Worm (Caenorhabditis elegans) whole organism, L2 larva: ENCODE results near the gene clec-80.
"Not testable (repeated sequence)": the region's sequence is repeated elsewhere in the genome, so short reads cannot be mapped to it uniquely, and the experiment has no call there.

Source experiments
- C34F6.9 ChIP-seq: fragments of 150-350 bp; optimal IDR thresholded peaks from 2 replicates; lab custom pipeline; 2014; ENCODE audit warnings: missing biosample characterization, missing genetic modification characterization
- F13H6.1 ChIP-seq: sonication (generic microtip); optimal IDR thresholded peaks from 2 replicates; lab custom pipeline; 2016; ENCODE audit warnings: missing genetic modification characterization, missing compliant biosample characterization
- R02D3.7 ChIP-seq: fragments of 150-350 bp; optimal IDR thresholded peaks from 2 replicates; lab custom pipeline; 2014; ENCODE audit warnings: missing biosample characterization, missing genetic modification characterization
- Y55F3AM.14 ChIP-seq: fragments of 200-800 bp; sonication (Bioruptor generic); optimal IDR thresholded peaks from 2 replicates; lab custom pipeline; 2018; ENCODE audit warnings: mild to moderate bottlenecking, missing genetic modification characterization, missing compliant biosample characterization
- ZK546.5 ChIP-seq: sonication (generic microtip); optimal IDR thresholded peaks from 2 replicates; lab custom pipeline; 2017; ENCODE audit warnings: missing biosample characterization, missing genetic modification characterization
- alr-1 ChIP-seq: fragments of 150-350 bp; optimal IDR thresholded peaks from 2 replicates; lab custom pipeline; 2014; ENCODE audit warnings: missing biosample characterization, missing genetic modification characterization
- ama-1 ChIP-seq: fragments of 150-350 bp; optimal IDR thresholded peaks from 2 replicates; lab custom pipeline; 2018; ENCODE audit warnings: inconsistent platforms
- ceh-16 ChIP-seq: fragments of 150-350 bp; optimal IDR thresholded peaks from 2 replicates; lab custom pipeline; 2014; ENCODE audit warnings: missing biosample characterization, missing genetic modification characterization
- crh-2 ChIP-seq: sonication (generic microtip); optimal IDR thresholded peaks from 2 replicates; lab custom pipeline; 2017; ENCODE audit warnings: missing biosample characterization, missing genetic modification characterization
- dmd-4 ChIP-seq: sonication (generic microtip); optimal IDR thresholded peaks from 2 replicates; lab custom pipeline; 2017; ENCODE audit warnings: missing biosample characterization, missing genetic modification characterization
- egl-27 ChIP-seq: sonication (generic microtip); optimal IDR thresholded peaks from 3 replicates; lab custom pipeline; 2017; ENCODE audit warnings: missing biosample characterization, missing genetic modification reagents, missing genetic modification characterization
- elt-1 ChIP-seq: fragments of 150-350 bp; optimal IDR thresholded peaks from 2 replicates; lab custom pipeline; 2014; ENCODE audit warnings: missing biosample characterization, missing genetic modification characterization
- elt-3 ChIP-seq: sonication (generic microtip); optimal IDR thresholded peaks from 2 replicates; lab custom pipeline; 2017; ENCODE audit warnings: missing biosample characterization, missing genetic modification characterization
- fos-1 ChIP-seq: fragments of 150-350 bp; optimal IDR thresholded peaks from 2 replicates; lab custom pipeline; 2014; ENCODE audit warnings: missing biosample characterization, missing genetic modification characterization
- gmeb-1 ChIP-seq: fragments of 150-350 bp; optimal IDR thresholded peaks from 2 replicates; lab custom pipeline; 2014; ENCODE audit warnings: missing biosample characterization, missing genetic modification characterization
- lin-13 ChIP-seq: fragments of 150-350 bp; optimal IDR thresholded peaks from 2 replicates; lab custom pipeline; 2014; ENCODE audit warnings: missing biosample characterization, missing genetic modification reagents, missing genetic modification characterization
- lsy-2 ChIP-seq, 2 experiments: fragments of 150-350 bp in 1 of 2; sonication (generic microtip) in 1 of 2; optimal IDR thresholded peaks; 2 replicates each; lab custom pipeline; 2014 to 2017; ENCODE audit warnings: missing biosample characterization in 2 of 2, missing genetic modification characterization in 2 of 2
- mab-5 ChIP-seq: fragments of 150-350 bp; optimal IDR thresholded peaks from 2 replicates; lab custom pipeline; 2014; ENCODE audit warnings: missing biosample characterization, missing genetic modification characterization
- mbf-1 ChIP-seq: sonication (generic microtip); optimal IDR thresholded peaks from 2 replicates; lab custom pipeline; 2017; ENCODE audit warnings: missing biosample characterization, missing genetic modification characterization
- mdl-1 ChIP-seq, 2 experiments: fragments of 150-350 bp in 1 of 2; sonication (generic microtip) in 1 of 2; optimal IDR thresholded peaks; 2 replicates each; lab custom pipeline; 2017; ENCODE audit warnings: missing biosample characterization in 2 of 2, missing genetic modification characterization in 2 of 2
- nhr-10 ChIP-seq: sonication (generic microtip); optimal IDR thresholded peaks from 2 replicates; lab custom pipeline; 2017; ENCODE audit warnings: missing biosample characterization, missing genetic modification characterization
- nhr-11 ChIP-seq: fragments of 150-350 bp; optimal IDR thresholded peaks from 2 replicates; lab custom pipeline; 2014; ENCODE audit warnings: missing biosample characterization, missing genetic modification characterization
- nhr-12 ChIP-seq: fragments of 150-350 bp; optimal IDR thresholded peaks from 2 replicates; lab custom pipeline; 2014; ENCODE audit warnings: missing biosample characterization, missing genetic modification characterization
- nhr-129 ChIP-seq: fragments of 150-350 bp; optimal IDR thresholded peaks from 2 replicates; lab custom pipeline; 2014; ENCODE audit warnings: missing biosample characterization, missing genetic modification characterization
- nhr-21 ChIP-seq: fragments of 150-350 bp; optimal IDR thresholded peaks from 2 replicates; lab custom pipeline; 2014; ENCODE audit warnings: missing biosample characterization, missing genetic modification characterization
- nhr-23 ChIP-seq: fragments of 150-350 bp; optimal IDR thresholded peaks from 2 replicates; lab custom pipeline; 2014; ENCODE audit warnings: missing biosample characterization, missing genetic modification reagents, missing genetic modification characterization
- nhr-25 ChIP-seq: fragments of 150-350 bp; sonication (generic microtip); optimal IDR thresholded peaks from 3 replicates; lab custom pipeline; 2014; ENCODE audit warnings: missing biosample characterization, missing genetic modification characterization
- nhr-6 ChIP-seq: fragments of 150-350 bp; optimal IDR thresholded peaks from 2 replicates; lab custom pipeline; 2014; ENCODE audit warnings: missing biosample characterization, missing genetic modification characterization
- nhr-77 ChIP-seq: fragments of 150-350 bp; optimal IDR thresholded peaks from 2 replicates; lab custom pipeline; 2014; ENCODE audit warnings: missing biosample characterization, missing genetic modification characterization
- peb-1 ChIP-seq: fragments of 150-350 bp; optimal IDR thresholded peaks from 2 replicates; lab custom pipeline; 2014; ENCODE audit warnings: missing biosample characterization, missing genetic modification characterization
- sem-4 ChIP-seq: fragments of 150-350 bp; optimal IDR thresholded peaks from 2 replicates; lab custom pipeline; 2014; ENCODE audit warnings: missing biosample characterization, missing genetic modification reagents, missing genetic modification characterization
- skn-1 ChIP-seq: sonication (generic microtip); optimal IDR thresholded peaks from 2 replicates; lab custom pipeline; 2017; ENCODE audit warnings: missing biosample characterization, missing genetic modification characterization
- sma-3 ChIP-seq: sonication (generic microtip); optimal IDR thresholded peaks from 2 replicates; lab custom pipeline; 2016; ENCODE audit warnings: missing genetic modification reagents, missing genetic modification characterization, missing compliant biosample characterization
- sma-9 ChIP-seq, 2 experiments: fragments of 150-350 bp in 1 of 2; sonication (generic microtip) in 1 of 2; optimal IDR thresholded peaks; 2 replicates each; lab custom pipeline; 2014 to 2016; ENCODE audit warnings: missing genetic modification characterization in 2 of 2, mild to moderate bottlenecking in 1 of 2, missing biosample characterization in 1 of 2, missing compliant biosample characterization in 1 of 2, missing genetic modification reagents in 1 of 2, moderate library complexity in 1 of 2
- snpc-4 ChIP-seq: fragments of 150-350 bp; optimal IDR thresholded peaks from 2 replicates; lab custom pipeline; 2014; ENCODE audit warnings: missing biosample characterization, missing genetic modification characterization
- unc-55 ChIP-seq: fragments of 150-350 bp; sonication (generic microtip); optimal IDR thresholded peaks from 3 replicates; lab custom pipeline; 2014; ENCODE audit warnings: missing biosample characterization, missing genetic modification reagents, missing genetic modification characterization
- unc-62 ChIP-seq: fragments of 150-350 bp; optimal IDR thresholded peaks from 2 replicates; lab custom pipeline; 2014; ENCODE audit warnings: missing biosample characterization, missing genetic modification reagents, missing genetic modification characterization
- zag-1 ChIP-seq: fragments of 150-350 bp; optimal IDR thresholded peaks from 2 replicates; lab custom pipeline; 2014; ENCODE audit warnings: missing biosample characterization, missing genetic modification characterization
- ztf-1 ChIP-seq: fragments of 200-800 bp; sonication (Bioruptor generic); conservative IDR thresholded peaks from 2 replicates; pipeline ENCODE4 v1.3.6; 2022; ENCODE audit warnings: missing genetic modification characterization, missing compliant biosample characterization
- ztf-11 ChIP-seq: sonication (generic microtip); optimal IDR thresholded peaks from 2 replicates; lab custom pipeline; 2017; ENCODE audit warnings: missing biosample characterization, missing genetic modification characterization
- ztf-4 ChIP-seq: fragments of 150-350 bp; optimal IDR thresholded peaks from 2 replicates; lab custom pipeline; 2014; ENCODE audit warnings: missing biosample characterization, missing genetic modification characterization

The clec-80 gene

DNA sequence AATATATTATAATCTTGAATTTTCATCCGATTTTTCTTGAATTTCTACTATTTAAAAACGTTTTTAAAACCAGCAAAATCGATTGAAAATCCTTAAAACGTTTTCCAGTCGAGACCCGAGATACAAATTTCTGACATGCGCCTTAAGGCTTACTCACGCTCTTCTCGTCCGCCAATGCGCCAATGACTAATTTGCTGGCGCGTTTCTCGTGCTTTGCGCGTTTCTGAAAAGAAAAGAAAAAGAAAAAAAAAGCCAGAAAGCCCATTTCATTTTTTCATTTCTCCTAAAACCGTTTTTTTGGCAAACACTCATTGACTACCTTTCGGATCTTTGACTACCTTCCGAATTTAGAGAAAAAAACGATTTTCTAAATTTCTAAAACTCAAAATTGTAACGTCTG is 46.8 kb upstream of the clec-80 start:
- TF ChIP-seq mdl-1 (tag; optimal IDR thresholded peaks at IDR 0.05; lab: Kevin White, UChicago) = no peak
- TF ChIP-seq C34F6.9 (tag; lab: Kevin White, UChicago) = no peak
- TF ChIP-seq zag-1 = no peak
- no peak for TF ChIP-seq mab-5 (tag; lab: Kevin White, UChicago)
- TF ChIP-seq R02D3.7 (tag; lab: Kevin White, UChicago) = no peak
- no peak for TF ChIP-seq sem-4 (tag; lab: Kevin White, UChicago)
- TF ChIP-seq unc-55 (GFP tag; lab: Kevin White, UChicago) = peak; percentile 1
- TF ChIP-seq nhr-23 = no peak
- no peak for TF ChIP-seq nhr-6 (tag; lab: Kevin White, UChicago)

DNA sequence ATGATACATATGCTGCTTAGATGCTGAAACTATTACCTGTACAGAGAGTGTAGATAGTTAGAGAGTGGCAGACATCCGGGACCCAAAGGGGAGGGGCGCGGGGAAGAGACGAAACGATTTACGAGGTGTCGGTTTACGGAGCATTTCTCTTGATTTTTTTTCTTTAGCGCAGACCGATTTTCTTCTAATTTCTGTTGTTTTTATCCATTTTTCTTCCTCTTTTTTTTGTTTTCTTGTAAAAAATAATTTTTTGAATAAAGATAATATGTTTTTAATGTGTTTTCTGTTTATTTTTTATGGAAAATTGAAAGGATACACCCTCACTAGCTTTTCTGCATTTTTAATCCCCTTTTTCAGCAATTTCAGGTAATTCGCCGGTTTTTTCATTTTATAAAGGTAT is 45.7 kb upstream of the clec-80 start, which contains the start of gene Y54G2A.72:
TSS of gene Y54G2A.72 (plus strand) at position 301 of the 400 bp plus-strand sequence.
- TF ChIP-seq sem-4 (tag; lab: Kevin White, UChicago); elt-1 (tag; lab: Kevin White, UChicago); Y55F3AM.14 (GFP tag; lab: Kevin White, UChicago): not testable (repeated sequence)

DNA sequence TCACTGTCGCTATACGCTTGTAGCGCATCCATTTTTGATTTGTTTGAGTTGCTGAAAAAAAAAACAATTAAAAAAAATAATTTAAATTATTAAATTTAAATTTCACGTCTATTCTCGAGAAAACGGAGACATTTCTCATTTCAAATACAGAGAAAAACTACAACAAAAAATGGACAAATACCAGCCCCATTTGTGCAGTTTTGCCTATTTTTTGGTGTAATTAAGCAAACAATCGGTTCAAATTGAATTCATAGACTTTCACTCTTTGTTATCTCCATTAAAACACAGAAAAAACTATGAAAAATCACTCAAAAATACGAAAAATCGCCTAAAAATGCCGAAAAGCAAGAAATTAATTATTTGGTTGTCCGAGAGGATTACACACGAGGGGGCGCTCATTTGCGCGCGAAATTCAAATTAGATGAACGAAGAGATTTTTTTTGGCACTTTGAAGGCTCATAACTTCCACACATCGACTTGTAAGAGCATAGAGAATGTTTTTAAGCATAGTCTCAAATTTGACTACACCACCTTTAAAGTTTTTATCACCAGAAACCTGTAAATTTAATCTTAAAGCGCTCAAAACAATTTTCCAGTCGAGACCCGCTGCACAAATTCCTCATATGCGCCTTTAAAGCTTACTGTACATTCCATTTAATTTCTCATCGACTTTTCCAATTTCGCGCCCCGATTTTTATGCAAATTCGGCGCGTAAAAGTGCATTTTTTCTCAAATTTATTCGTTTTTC is 40.6 kb upstream of the clec-80 start, which contains the start of gene Y54G2A.12:
TSS of gene Y54G2A.12 (minus strand) at position 51 of the 748 bp plus-strand sequence.
- TF ChIP-seq sma-9 (GFP tag; optimal IDR thresholded peaks at IDR 0.05; lab: Kevin White, UChicago) (no peak), sma-9 (tag; optimal IDR thresholded peaks at IDR 0.05; lab: Kevin White, UChicago) (no peak), sem-4 (tag; lab: Kevin White, UChicago) (no peak), alr-1 (tag; lab: Kevin White, UChicago) (no peak), nhr-21 (tag; lab: Kevin White, UChicago) (no peak), unc-55 (GFP tag; lab: Kevin White, UChicago) (no peak), nhr-11 (no peak), ZK546.5 (tag; lab: Kevin White, UChicago) (no peak), egl-27 (tag; lab: Kevin White, UChicago) (no peak)

DNA sequence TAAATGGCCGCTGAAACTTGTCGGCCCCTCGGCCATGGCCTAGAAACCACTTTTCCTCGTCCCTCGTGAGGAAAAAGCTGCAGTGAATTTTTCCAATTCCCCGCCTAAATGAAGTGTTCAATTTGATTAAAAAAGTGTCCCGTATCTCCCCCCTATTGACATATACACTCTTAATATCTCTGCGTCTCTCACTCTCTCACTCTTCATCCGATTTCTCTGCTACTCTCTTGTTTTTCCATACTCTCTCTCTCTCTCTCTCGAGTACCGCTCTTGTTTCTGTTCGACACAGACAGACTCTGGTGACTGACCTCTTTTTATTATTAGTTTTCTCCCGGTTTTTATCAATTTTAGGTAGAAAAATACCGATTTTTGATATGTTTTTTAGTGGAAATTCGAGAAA is 38.5 kb upstream of the clec-80 start:
- TF ChIP-seq elt-1 (tag; lab: Kevin White, UChicago) (no peak), lsy-2 (tag; optimal IDR thresholded peaks at IDR 0.05; lab: Kevin White, UChicago) (peak; percentile 26 to 51), nhr-23 (no peak), unc-55 (GFP tag; lab: Kevin White, UChicago) (peak; percentile 44), ztf-4 (no peak), sma-3 (GFP tag; lab: Kevin White, UChicago) (peak; percentile 28), ztf-1 (GFP tag; lab: Robert Waterston, UW) (no peak), dmd-4 (no peak), C34F6.9 (tag; lab: Kevin White, UChicago) (peak; percentile 43), ama-1 (no peak), mab-5 (tag; lab: Kevin White, UChicago) (no peak), lin-13 (GFP tag; lab: Kevin White, UChicago) (peak; percentile 40), fos-1 (tag; lab: Kevin White, UChicago) (peak; percentile 10), nhr-21 (tag; lab: Kevin White, UChicago) (no peak), sma-9 (GFP tag; optimal IDR thresholded peaks at IDR 0.05; lab: Kevin White, UChicago) (no peak), sma-9 (tag; optimal IDR thresholded peaks at IDR 0.05; lab: Kevin White, UChicago) (no peak), elt-3 (no peak), nhr-25 (tag; lab: Kevin White, UChicago) (peak; percentile 9), egl-27 (tag; lab: Kevin White, UChicago) (no peak), nhr-129 (peak; percentile 20), nhr-12 (tag; lab: Kevin White, UChicago) (no peak), peb-1 (tag; lab: Kevin White, UChicago) (no peak), crh-2 (tag; lab: Kevin White, UChicago) (peak; percentile 46), alr-1 (tag; lab: Kevin White, UChicago) (no peak), nhr-77 (tag; lab: Kevin White, UChicago) (no peak), ZK546.5 (tag; lab: Kevin White, UChicago) (no peak), skn-1 (tag; lab: Kevin White, UChicago) (no peak), gmeb-1 (tag; lab: Kevin White, UChicago) (peak; percentile 34), nhr-10 (tag; lab: Kevin White, UChicago) (no peak), F13H6.1 (tag; lab: Kevin White, UChicago) (peak; percentile 31), nhr-6 (tag; lab: Kevin White, UChicago) (no peak), ztf-11 (tag; lab: Kevin White, UChicago) (no peak), mbf-1 (tag; lab: Kevin White, UChicago) (no peak), ceh-16 (no peak), snpc-4 (tag; lab: Kevin White, UChicago) (no peak), nhr-11 (no peak), unc-62 (GFP tag; lab: Kevin White, UChicago) (no peak)
